Fruit fly (Drosophila melanogaster): ENCODE measurements around the gene mfas.

dm6 chr3R:11941116-11941515 is 52.0 kb downstream of the mfas start:
- TF ChIP-seq br (GFP tag; optimal IDR thresholded peaks at IDR 0.05) (no peak), Dif (GFP tag; optimal IDR thresholded peaks at IDR 0.05; ENCODE audit: partially characterized antibody) (no peak), CG9705 (GFP tag; optimal IDR thresholded peaks at IDR 0.05) (no peak), dmrt93B (GFP tag; optimal IDR thresholded peaks at IDR 0.05) (no peak), pan (optimal IDR thresholded peaks at IDR 0.05) (no peak), ey (GFP tag; optimal IDR thresholded peaks at IDR 0.05) (no peak), OdsH (GFP tag; optimal IDR thresholded peaks at IDR 0.05) (no peak), h (GFP tag; optimal IDR thresholded peaks at IDR 0.05) (no peak), jim (GFP tag; optimal IDR thresholded peaks at IDR 0.05) (no peak), woc (GFP tag; optimal IDR thresholded peaks at IDR 0.05) (no peak)
